Worm (Caenorhabditis elegans) whole organism, L4/young adult: Measurements from ENCODE around the gene hda-6.

Source experiments
- W03F9.2 ChIP-seq: fragments of 150-350 bp; optimal IDR thresholded peaks from 2 replicates; lab custom pipeline; 2014; ENCODE audit warnings: missing biosample characterization, missing genetic modification characterization
- dao-5 ChIP-seq: sonication (generic microtip); optimal IDR thresholded peaks from 2 replicates; lab custom pipeline; 2016; ENCODE audit warnings: missing genotype, missing genetic modification characterization, moderate library complexity, missing compliant biosample characterization
- him-1 ChIP-seq: sonication (generic microtip); optimal IDR thresholded peaks from 2 replicates; lab custom pipeline; 2016; ENCODE audit warnings: missing genotype, missing genetic modification reagents, missing genetic modification characterization, missing compliant biosample characterization

hda-6 gene

ce11 chrIV:5385020-5385419, 20.9 kb upstream of the hda-6 start, which contains the start of gene F41H10.12:
F41H10.12 (plus strand) TSS chrIV:5385320.
- TF ChIP-seq W03F9.2 (no peak), him-1 (tag; lab: Kevin White, UChicago) (no peak), dao-5 (no peak)

ce11 chrIV:5382609-5383008, 18.5 kb upstream of the hda-6 start, which contains the start of gene F41H10.1:
F41H10.1 (plus strand) TSS chrIV:5382909.
- TF ChIP-seq dao-5 (no peak), W03F9.2 (no peak), him-1 (tag; lab: Kevin White, UChicago) (no peak)

DNA sequence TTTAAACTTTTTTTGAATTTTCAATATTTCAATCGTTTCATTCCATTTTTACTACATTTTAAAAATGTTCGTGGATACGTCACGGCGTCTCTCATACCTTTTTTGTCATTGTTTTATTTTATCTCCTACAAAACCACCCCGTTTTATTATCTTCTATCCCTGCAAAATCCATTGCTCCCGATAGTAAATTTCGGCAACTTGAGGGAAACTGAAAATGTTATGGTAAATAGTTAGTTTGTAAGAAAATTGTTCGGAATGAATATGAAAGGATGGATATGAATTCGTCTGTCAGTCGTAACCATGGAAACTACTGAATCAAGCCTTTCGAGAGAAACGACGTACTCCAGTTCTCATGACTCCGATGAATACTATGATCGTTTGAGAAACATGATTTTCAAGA, 17.2 kb upstream of the hda-6 start, which contains the start of gene F41H10.2:
TSS of gene F41H10.2 (plus strand) at position 301 of the 400 bp plus-strand sequence.
- TF ChIP-seq W03F9.2, result no peak
- no peak for TF ChIP-seq him-1 (tag; lab: Kevin White, UChicago)
- no peak for TF ChIP-seq dao-5

DNA sequence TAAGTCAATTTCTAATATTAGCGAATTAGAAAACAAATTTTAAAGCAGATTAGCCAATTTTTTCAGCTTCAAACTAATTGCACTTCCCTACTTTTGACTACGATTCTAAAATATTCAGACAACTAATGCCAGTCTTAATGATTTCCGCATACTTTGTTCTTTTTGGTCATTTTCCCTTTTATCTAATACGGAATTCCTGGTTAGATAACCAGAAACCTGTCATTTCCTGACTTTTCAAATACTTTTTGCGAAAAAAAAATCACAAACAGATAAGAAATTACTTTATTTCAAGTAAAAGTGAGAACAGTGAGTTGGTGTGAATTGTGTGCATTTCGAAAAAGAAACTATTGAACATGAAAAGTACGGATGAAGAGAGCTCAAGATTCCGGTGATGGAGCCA, 16.0 kb upstream of the hda-6 start:
- TF ChIP-seq W03F9.2 (no peak), him-1 (tag; lab: Kevin White, UChicago) (no peak), dao-5 (no peak)

- TF ChIP-seq W03F9.2 (no peak), dao-5 (no peak), him-1 (tag; lab: Kevin White, UChicago) (no peak)
These were observed 13.0 kb upstream of the hda-6 start, which contains the start of gene elo-5 for ce11 chrIV:5377062-5377461. elo-5 (minus strand) TSS chrIV:5377117.

DNA sequence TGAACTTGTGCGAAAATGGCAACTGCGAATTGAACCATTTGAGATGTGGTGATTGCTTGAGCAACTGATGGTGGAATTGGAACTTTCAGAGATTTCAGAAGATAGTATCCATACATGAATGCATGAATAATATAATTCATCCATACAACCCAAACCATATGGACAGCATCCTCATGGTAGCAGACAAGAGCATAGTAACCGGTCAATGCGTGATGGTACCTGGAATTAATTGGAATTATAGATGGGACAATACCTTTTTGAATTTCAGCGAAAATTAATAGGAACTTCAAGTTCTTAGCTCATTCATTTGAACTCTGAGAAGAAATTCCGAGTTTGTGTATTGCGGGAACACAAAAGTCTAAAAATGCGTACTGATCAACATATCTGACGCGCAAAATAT, 10.8 kb upstream of the hda-6 start:
- TF ChIP-seq him-1 (tag; lab: Kevin White, UChicago) (no peak), W03F9.2 (no peak)

- TF ChIP-seq him-1 (tag; lab: Kevin White, UChicago) (no peak), dao-5 (no peak), W03F9.2 (no peak)
These were observed 10.2 kb upstream of the hda-6 start for ce11 chrIV:5374321-5374720.

- no peak for TF ChIP-seq him-1 (tag; lab: Kevin White, UChicago)
- no peak for TF ChIP-seq W03F9.2
- TF ChIP-seq dao-5, result no peak
These were observed 6.8 kb upstream of the hda-6 start for ce11 chrIV:5370914-5371313.

ce11 chrIV:5369414-5369813, 5.3 kb upstream of the hda-6 start, which contains the start of gene F41H10.3:
F41H10.3 (plus strand) TSS chrIV:5369801.
- TF ChIP-seq dao-5 (no peak), W03F9.2 (no peak), him-1 (tag; lab: Kevin White, UChicago) (no peak)

DNA sequence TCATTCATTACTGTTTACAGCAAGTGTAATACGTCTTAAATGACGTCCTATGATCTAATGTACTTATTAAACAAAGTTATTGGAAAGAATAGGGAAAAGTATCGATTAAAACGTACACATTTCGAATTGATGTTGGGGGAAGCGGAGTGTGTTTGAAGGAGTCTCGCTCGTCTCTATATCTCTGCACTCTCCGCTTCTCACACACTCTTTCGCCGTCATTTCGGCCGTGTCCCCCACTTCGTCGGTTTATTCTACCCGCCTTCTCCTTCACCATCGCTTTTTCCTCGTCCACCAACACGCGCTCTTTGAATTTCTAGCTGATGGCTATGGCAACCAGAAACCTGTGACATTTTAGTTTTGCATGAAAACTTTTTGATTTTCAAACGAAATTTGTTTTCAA, 4.8 kb upstream of the hda-6 start:
- TF ChIP-seq W03F9.2, result peak; percentile 46
- no peak for TF ChIP-seq dao-5

ce11 chrIV:5367899-5368298, 3.8 kb upstream of the hda-6 start:
- TF ChIP-seq dao-5, result no peak
- TF ChIP-seq W03F9.2, result no peak
- TF ChIP-seq him-1 (tag; lab: Kevin White, UChicago), result no peak

ce11 chrIV:5366567-5366966, 2.5 kb upstream of the hda-6 start, which contains the start of gene sand-1:
sand-1 (plus strand) TSS chrIV:5366867.
- no peak for TF ChIP-seq dao-5

- no peak for TF ChIP-seq dao-5
- TF ChIP-seq W03F9.2, result no peak
- TF ChIP-seq him-1 (tag; lab: Kevin White, UChicago), result no peak
These were observed 3.6 kb downstream of the hda-6 start, which contains the start of gene F41H10.5 for ce11 chrIV:5360533-5360932. F41H10.5 (plus strand) TSS chrIV:5360907.

DNA sequence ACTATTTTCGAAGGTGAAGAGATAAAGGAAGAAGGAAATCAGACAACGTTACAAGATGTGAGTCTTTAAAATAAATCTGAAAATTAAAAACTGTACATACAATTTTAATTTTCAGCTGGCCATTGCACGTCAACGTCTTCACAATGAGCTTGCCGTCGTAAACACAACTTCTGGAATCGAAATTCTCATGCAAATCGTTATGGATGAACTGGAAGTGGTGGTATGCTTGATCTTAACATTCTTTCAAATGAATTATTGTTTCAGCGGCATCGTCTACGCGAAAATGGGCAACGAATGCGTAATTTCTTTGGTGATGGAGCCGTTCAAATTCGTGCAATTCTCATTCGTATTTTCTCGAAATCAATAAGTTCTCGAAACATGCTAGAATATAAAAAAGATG, 9.5 kb downstream of the hda-6 start:
- TF ChIP-seq W03F9.2 (no peak), dao-5 (no peak), him-1 (tag; lab: Kevin White, UChicago) (no peak)

DNA sequence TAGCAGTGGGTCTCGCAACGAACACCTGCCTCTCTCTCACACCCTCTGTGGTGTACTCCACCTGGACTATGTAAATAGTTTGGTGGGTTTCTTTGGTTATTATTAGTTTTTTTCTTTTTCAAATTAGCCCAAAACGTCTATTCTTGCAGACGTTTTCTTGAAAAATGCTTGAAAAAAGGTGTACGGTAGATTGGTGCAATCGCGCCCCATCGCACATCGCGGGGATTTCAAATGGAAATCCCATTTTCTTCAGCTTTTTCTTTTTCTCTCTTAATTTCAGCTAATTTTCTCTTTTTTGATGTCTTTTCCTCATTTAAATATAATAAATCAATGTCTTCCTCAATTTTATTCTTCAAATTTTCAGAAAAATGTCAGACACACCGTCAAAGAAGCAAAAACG, 10.0 kb downstream of the hda-6 start, which contains the start of gene Y4C6B.1:
TSS of gene Y4C6B.1 (plus strand) at position 365 of the 400 bp plus-strand sequence.
- TF ChIP-seq dao-5 (no peak), W03F9.2 (no peak), him-1 (tag; lab: Kevin White, UChicago) (no peak)

- TF ChIP-seq W03F9.2 (no peak), him-1 (tag; lab: Kevin White, UChicago) (no peak), dao-5 (no peak)
These were observed 10.7 kb downstream of the hda-6 start, which contains the start of gene Y4C6B.7 for ce11 chrIV:5353364-5353763. Y4C6B.7 (minus strand) TSS chrIV:5353464.
